Fruit fly (Drosophila melanogaster) whole organism, embryonic: ENCODE data around the gene mRpL33.

ENCODE experiments used
- Abd-B ChIP-seq: fragments of 200-800 bp; sonication (Bioruptor generic); optimal IDR thresholded peaks from 2 replicates; lab custom pipeline; 2018; ENCODE audit warnings: missing biosample characterization, mild to moderate bottlenecking, missing genetic modification characterization, moderate library complexity
- Bdp1 ChIP-seq: fragments of 200-800 bp; sonication (Bioruptor generic); optimal IDR thresholded peaks from 3 replicates; lab custom pipeline; 2016; ENCODE audit warnings: missing biosample characterization, missing genetic modification characterization
- Bteb2 ChIP-seq: fragments of 200-800 bp; sonication (Bioruptor generic); optimal IDR thresholded peaks from 2 replicates; lab custom pipeline; 2016; ENCODE audit warnings: missing biosample characterization, missing genetic modification characterization
- CG10209 ChIP-seq: fragments of 200-800 bp; sonication (Bioruptor generic); optimal IDR thresholded peaks from 3 replicates; lab custom pipeline; 2017; ENCODE audit warnings: missing biosample characterization, mild to moderate bottlenecking, missing genetic modification characterization, missing genetic modification reagents
- CG1024 ChIP-seq: fragments of 200-800 bp; sonication (Bioruptor generic); IDR thresholded peaks from 2 replicates; pipeline ENCODE4 v1.3.6; 2022; ENCODE audit warnings: missing biosample characterization, missing genetic modification characterization
- CG12236 ChIP-seq: fragments of 200-800 bp; sonication (Bioruptor generic); optimal IDR thresholded peaks from 2 replicates; lab custom pipeline; 2016; ENCODE audit warnings: missing biosample characterization, missing genetic modification characterization
- CG1233 ChIP-seq: fragments of 200-800 bp; sonication (Bioruptor generic); optimal IDR thresholded peaks from 4 replicates; lab custom pipeline; 2018; ENCODE audit warnings: missing biosample characterization, mild to moderate bottlenecking, missing genetic modification characterization
- CG13296 ChIP-seq: fragments of 200-800 bp; sonication (Bioruptor generic); optimal IDR thresholded peaks from 3 replicates; lab custom pipeline; 2018; ENCODE audit warnings: missing biosample characterization, mild to moderate bottlenecking, missing genetic modification characterization
- CG1529 ChIP-seq: fragments of 200-800 bp; sonication (Bioruptor generic); optimal IDR thresholded peaks from 3 replicates; lab custom pipeline; 2018; ENCODE audit warnings: missing biosample characterization, missing genetic modification characterization
- CG15601 ChIP-seq: fragments of 200-800 bp; sonication (Bioruptor generic); optimal IDR thresholded peaks from 3 replicates; lab custom pipeline; 2019; ENCODE audit warnings: missing biosample characterization, mild to moderate bottlenecking, missing genetic modification characterization, moderate library complexity
- CG16863 ChIP-seq: fragments of 200-800 bp; sonication (Bioruptor generic); optimal IDR thresholded peaks from 3 replicates; lab custom pipeline; 2016; ENCODE audit warnings: missing biosample characterization, missing genetic modification characterization
- CG17802 ChIP-seq: fragments of 200-800 bp; sonication (Bioruptor generic); optimal IDR thresholded peaks from 2 replicates; lab custom pipeline; 2018; ENCODE audit warnings: missing biosample characterization, mild to moderate bottlenecking, missing genetic modification characterization, moderate library complexity
- CG18476 ChIP-seq: fragments of 200-800 bp; sonication (Bioruptor generic); optimal IDR thresholded peaks from 2 replicates; lab custom pipeline; 2016; ENCODE audit warnings: missing biosample characterization, mild to moderate bottlenecking, missing genetic modification characterization
- CG2120 ChIP-seq: fragments of 200-800 bp; sonication (Bioruptor generic); optimal IDR thresholded peaks from 3 replicates; lab custom pipeline; 2016; ENCODE audit warnings: missing biosample characterization, missing genetic modification characterization
- CG2875 ChIP-seq: fragments of 200-800 bp; sonication (Bioruptor generic); optimal IDR thresholded peaks from 2 replicates; lab custom pipeline; 2017; ENCODE audit warnings: missing biosample characterization, mild to moderate bottlenecking, missing genetic modification characterization, missing genetic modification reagents
- CG31441 ChIP-seq: fragments of 200-800 bp; sonication (Bioruptor generic); IDR thresholded peaks from 2 replicates; pipeline ENCODE4 v1.3.6; 2022; ENCODE audit warnings: missing biosample characterization, missing genetic modification characterization
- CG3838 ChIP-seq: fragments of 200-800 bp; sonication (Bioruptor generic); optimal IDR thresholded peaks from 3 replicates; lab custom pipeline; 2016; ENCODE audit warnings: missing biosample characterization, missing genetic modification characterization
- CG4282 ChIP-seq: fragments of 200-800 bp; sonication (Bioruptor generic); optimal IDR thresholded peaks from 2 replicates; lab custom pipeline; 2016; ENCODE audit warnings: missing biosample characterization, missing genetic modification characterization
- CG6254 ChIP-seq: fragments of 200-800 bp; sonication (Bioruptor generic); optimal IDR thresholded peaks from 3 replicates; lab custom pipeline; 2017; ENCODE audit warnings: mild to moderate bottlenecking, missing biosample characterization, missing genetic modification reagents, missing genetic modification characterization
- CG7963 ChIP-seq: fragments of 200-800 bp; sonication (Bioruptor generic); IDR thresholded peaks from 3 replicates; pipeline ENCODE4 v1.3.6; 2022; ENCODE audit warnings: missing biosample characterization, missing genetic modification characterization; ENCODE audit not compliant: partially characterized antibody
- CHES-1-like ChIP-seq: fragments of 200-800 bp; sonication (Bioruptor generic); optimal IDR thresholded peaks from 2 replicates; lab custom pipeline; 2016; ENCODE audit warnings: missing biosample characterization, missing genetic modification characterization
- Dek ChIP-seq: fragments of 200-800 bp; sonication (Bioruptor generic); optimal IDR thresholded peaks from 3 replicates; lab custom pipeline; 2019; ENCODE audit warnings: missing biosample characterization, mild to moderate bottlenecking, missing genetic modification characterization, moderate library complexity
- Gsc ChIP-seq: fragments of 200-800 bp; sonication (Bioruptor generic); IDR thresholded peaks from 2 replicates; pipeline ENCODE4 v1.3.6; 2022; ENCODE audit warnings: missing biosample characterization, missing genetic modification characterization
- Gug ChIP-seq: fragments of 200-800 bp; sonication (Bioruptor generic); IDR thresholded peaks from 4 replicates; pipeline ENCODE4 v1.3.6; 2022; ENCODE audit warnings: missing biosample characterization, missing genetic modification characterization
- HLH3B ChIP-seq: fragments of 200-800 bp; sonication (Bioruptor generic); IDR thresholded peaks from 2 replicates; pipeline ENCODE4 v1.3.6; 2022; ENCODE audit warnings: missing biosample characterization, missing genetic modification characterization
- Meics ChIP-seq: fragments of 200-800 bp; sonication (Bioruptor generic); optimal IDR thresholded peaks from 2 replicates; lab custom pipeline; 2017; ENCODE audit warnings: missing biosample characterization, mild to moderate bottlenecking, missing genetic modification characterization
- NfI ChIP-seq: fragments of 200-800 bp; sonication (Bioruptor generic); optimal IDR thresholded peaks from 3 replicates; lab custom pipeline; 2018; ENCODE audit warnings: missing biosample characterization, mild to moderate bottlenecking, missing genetic modification characterization, moderate library complexity
- Opbp ChIP-seq: fragments of 200-800 bp; sonication (Bioruptor generic); IDR thresholded peaks from 3 replicates; pipeline ENCODE4 v1.3.6; 2022; ENCODE audit warnings: missing biosample characterization, missing genetic modification characterization; ENCODE audit not compliant: partially characterized antibody
- Sry-β ChIP-seq: fragments of 200-800 bp; sonication (Bioruptor generic); optimal IDR thresholded peaks from 2 replicates; lab custom pipeline; 2018; ENCODE audit warnings: missing biosample characterization, mild to moderate bottlenecking, missing genetic modification characterization, moderate library complexity
- Ssrp ChIP-seq: fragments of 200-800 bp; sonication (Bioruptor generic); optimal IDR thresholded peaks from 2 replicates; lab custom pipeline; 2018; ENCODE audit warnings: missing biosample characterization, mild to moderate bottlenecking, missing genetic modification characterization, moderate library complexity
- TFAM ChIP-seq: fragments of 200-800 bp; sonication (Bioruptor generic); optimal IDR thresholded peaks from 2 replicates; lab custom pipeline; 2017; ENCODE audit warnings: missing biosample characterization, missing genetic modification characterization, inconsistent platforms
- aop ChIP-seq: fragments of 200-800 bp; sonication (Bioruptor generic); IDR thresholded peaks from 2 replicates; pipeline ENCODE4 v1.3.6; 2022; ENCODE audit warnings: missing biosample characterization, missing genetic modification characterization
- ap ChIP-seq: fragments of 200-800 bp; sonication (Bioruptor generic); IDR thresholded peaks from 2 replicates; pipeline ENCODE4 v1.3.6; 2022; ENCODE audit warnings: missing biosample characterization, missing genetic modification characterization
- ase ChIP-seq: fragments of 200-800 bp; sonication (Bioruptor generic); IDR thresholded peaks from 3 replicates; pipeline ENCODE4 v1.3.6; 2022; ENCODE audit warnings: missing biosample characterization, missing genetic modification characterization
- br ChIP-seq: fragments of >200 bp; optimal IDR thresholded peaks from 2 replicates; lab custom pipeline; 2017
- chm ChIP-seq: fragments of 200-800 bp; sonication (Bioruptor generic); IDR thresholded peaks from 2 replicates; pipeline ENCODE4 v1.3.6; 2022; ENCODE audit warnings: missing biosample characterization, missing genetic modification characterization
- ci ChIP-seq: fragments of 200-800 bp; sonication (Bioruptor generic); IDR thresholded peaks from 3 replicates; pipeline ENCODE4 v1.3.6; 2022; ENCODE audit warnings: missing biosample characterization, missing genetic modification characterization
- dmrt11E ChIP-seq: fragments of 200-800 bp; sonication (Bioruptor generic); optimal IDR thresholded peaks from 3 replicates; lab custom pipeline; 2018; ENCODE audit warnings: missing biosample characterization, mild to moderate bottlenecking, missing genetic modification characterization, moderate library complexity
- dmrt99B ChIP-seq: fragments of 200-800 bp; sonication (Bioruptor generic); optimal IDR thresholded peaks from 2 replicates; lab custom pipeline; 2018; ENCODE audit warnings: missing biosample characterization, mild to moderate bottlenecking, missing genetic modification characterization, moderate library complexity
- dpn ChIP-seq, 2 experiments: fragments of 200-800 bp; sonication (Bioruptor generic); optimal IDR thresholded peaks; 3 replicates each; lab custom pipeline; 2016; ENCODE audit warnings: missing biosample characterization in 2 of 2, missing genetic modification characterization in 2 of 2
- fd102C ChIP-seq: fragments of 200-800 bp; sonication (Bioruptor generic); optimal IDR thresholded peaks from 2 replicates; lab custom pipeline; 2018; ENCODE audit warnings: missing biosample characterization, mild to moderate bottlenecking, missing genetic modification characterization, moderate library complexity
- jigr1 ChIP-seq: fragments of 200-800 bp; sonication (Bioruptor generic); IDR thresholded peaks from 3 replicates; pipeline ENCODE4 v1.3.6; 2022; ENCODE audit warnings: missing biosample characterization, missing genetic modification characterization
- lmd ChIP-seq: fragments of 200-800 bp; sonication (Bioruptor generic); IDR thresholded peaks from 2 replicates; pipeline ENCODE4 v1.3.6; 2022; ENCODE audit warnings: missing biosample characterization, missing genetic modification characterization
- nom ChIP-seq: fragments of 200-800 bp; sonication (Bioruptor generic); optimal IDR thresholded peaks from 2 replicates; lab custom pipeline; 2017; ENCODE audit warnings: missing biosample characterization, missing genetic modification characterization, mild to moderate bottlenecking, moderate library complexity, missing genetic modification reagents
- otp ChIP-seq: fragments of 200-800 bp; sonication (Bioruptor generic); IDR thresholded peaks from 3 replicates; pipeline ENCODE4, ENCODE4 v1.3.6; 2022; ENCODE audit warnings: missing biosample characterization, missing genetic modification characterization
- pnt ChIP-seq: fragments of 200-800 bp; sonication (Bioruptor generic); optimal IDR thresholded peaks from 3 replicates; lab custom pipeline; 2016; ENCODE audit warnings: missing biosample characterization, missing genetic modification characterization
- pzg ChIP-seq: fragments of 200-800 bp; sonication (Bioruptor generic); optimal IDR thresholded peaks from 3 replicates; lab custom pipeline; 2018; ENCODE audit warnings: missing biosample characterization, mild to moderate bottlenecking, missing genetic modification characterization, moderate library complexity
- sc ChIP-seq, 3 experiments: fragments of >200 bp in 2 of 3; fragments of 200-800 bp in 1 of 3; sonication (Bioruptor generic) in 1 of 3; optimal IDR thresholded peaks; 2 replicates in 2 of 3; 3 replicates in 1 of 3; lab custom pipeline; 2017; ENCODE audit warnings: mild to moderate bottlenecking in 1 of 3, missing biosample characterization in 1 of 3, missing genetic modification characterization in 1 of 3, missing genetic modification reagents in 1 of 3
- seq ChIP-seq: fragments of 200-800 bp; sonication (Bioruptor generic); IDR thresholded peaks from 2 replicates; pipeline ENCODE4 v1.3.6; 2022; ENCODE audit warnings: missing biosample characterization, missing genetic modification characterization
- wdn ChIP-seq: fragments of 200-800 bp; sonication (Bioruptor generic); IDR thresholded peaks from 2 replicates; pipeline ENCODE4 v1.3.6; 2022; ENCODE audit warnings: missing biosample characterization, missing genetic modification characterization

mRpL33 gene

DNA sequence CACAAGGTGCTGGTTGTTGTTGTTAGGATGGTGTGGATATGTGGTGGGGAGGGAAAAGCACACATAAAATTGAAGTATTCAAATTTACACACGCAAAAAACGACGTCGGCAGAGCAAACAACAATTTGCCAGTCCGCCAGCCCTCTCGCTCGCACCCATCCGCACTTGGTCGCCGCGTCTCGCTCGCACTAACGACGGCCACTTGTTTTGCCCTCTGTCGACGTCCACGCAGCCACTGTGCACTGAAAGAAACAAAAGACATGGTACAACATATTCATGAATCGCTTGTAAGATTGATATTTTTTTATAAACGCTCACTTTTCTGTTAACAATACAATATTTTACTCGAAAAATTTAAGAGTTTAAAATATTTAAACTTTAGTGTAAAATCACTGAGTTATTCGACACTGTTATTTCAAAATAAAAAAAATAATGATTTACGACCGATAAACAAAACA lies 1.9 kb upstream of the mRpL33 start (continued):
- TF ChIP-seq Ssrp (tag; lab: Kevin White, UChicago) (peak; percentile 38), jigr1 (GFP tag; lab: Robert Waterston, UW) (0 out of 3 replicates have a peak, but pooled peaks have one; percentile 21), Gsc (no peak), ap (GFP tag; lab: Robert Waterston, UW) (no peak), CG13296 (GFP tag; lab: Kevin White, UChicago) (peak; percentile 50), CG10209 (GFP tag; lab: Kevin White, UChicago) (peak; percentile 57), CG2875 (no peak), Dek (tag; lab: Kevin White, UChicago) (peak; percentile 53), CG7963 (GFP tag; lab: Robert Waterston, UW) (no peak), Gug (GFP tag; lab: Robert Waterston, UW) (peak; percentile 27; the same call in 2 of the 4 replicates), lmd (GFP tag; lab: Robert Waterston, UW) (peak; percentile 63), TFAM (GFP tag; lab: Kevin White, UChicago) (no peak), pnt (no peak), ci (GFP tag; lab: Robert Waterston, UW) (peak; percentile 50; the same call in 2 of the 3 replicates), CG15601 (tag; lab: Kevin White, UChicago) (no peak), Opbp (GFP tag; lab: Robert Waterston, UW) (no peak), dpn (GFP tag; optimal IDR thresholded peaks at IDR 0.05; lab: Kevin White, UChicago) (peak; percentile 49 to 62), CG12236 (GFP tag; lab: Kevin White, UChicago) (peak; percentile 3), CG18476 (GFP tag; lab: Kevin White, UChicago) (peak; percentile 33), pzg (no peak), CG17802 (tag; lab: Kevin White, UChicago) (no peak), dmrt99B (tag; lab: Kevin White, UChicago) (peak; percentile 66), aop (GFP tag; lab: Robert Waterston, UW) (no peak), dmrt11E (tag; lab: Kevin White, UChicago) (peak; percentile 3), CG4282 (GFP tag; lab: Kevin White, UChicago) (no peak), wdn (GFP tag; lab: Robert Waterston, UW) (0 out of 2 replicates have a peak, but pooled peaks have one; percentile 50), Bdp1 (GFP tag; lab: Kevin White, UChicago) (peak; percentile 21), br (lab: Kevin White, UChicago) (no peak), chm (GFP tag; lab: Robert Waterston, UW) (no peak), Meics (GFP tag; lab: Kevin White, UChicago) (peak; percentile 83), NfI (GFP tag; lab: Kevin White, UChicago) (peak; percentile 53), CG3838 (GFP tag; lab: Kevin White, UChicago) (no peak), CG1024 (0 out of 2 replicates have a peak, but pooled peaks have one; percentile 4), CG2120 (GFP tag; lab: Kevin White, UChicago) (peak; percentile 83), CG31441 (GFP tag; lab: Robert Waterston, UW) (peak; percentile 60; the same call in 1 of the 2 replicates), Sry-β (no peak), CG6254 (GFP tag; lab: Kevin White, UChicago) (no peak), sc (optimal IDR thresholded peaks at IDR 0.05; lab: Kevin White, UChicago) (no peak), sc (GFP tag; optimal IDR thresholded peaks at IDR 0.05; lab: Kevin White, UChicago) (no peak), CG1233 (peak; percentile 40), Bteb2 (GFP tag; lab: Kevin White, UChicago) (peak; percentile 40), nom (GFP tag; lab: Kevin White, UChicago) (no peak), HLH3B (peak; percentile 22; the same call in 1 of the 2 replicates), CHES-1-like (GFP tag; lab: Kevin White, UChicago) (peak; percentile 31), fd102C (no peak), seq (GFP tag; lab: Robert Waterston, UW) (no peak), ase (0 out of 3 replicates have a peak, but pooled peaks have one; percentile 15), CG1529 (GFP tag; lab: Kevin White, UChicago) (no peak), otp (GFP tag; lab: Robert Waterston, UW) (peak; percentile 30; the same call in 1 of the 3 replicates), CG16863 (GFP tag; lab: Kevin White, UChicago) (peak; percentile 49), Abd-B (GFP tag; lab: Kevin White, UChicago) (peak; percentile 41)
